Worm (Caenorhabditis elegans) whole organism, L4 larva: ENCODE data around the gene srh-219.

ENCODE experiments used
- Y48G9A.11 ChIP-seq: fragments of 200-800 bp; sonication (Bioruptor generic); IDR thresholded peaks from 2 replicates; pipeline ENCODE4 v1.3.6; 2022; ENCODE audit warnings: missing genetic modification reagents, missing genetic modification characterization, missing compliant biosample characterization
- ama-1 ChIP-seq: fragments of 150-350 bp; optimal IDR thresholded peaks from 2 replicates; lab custom pipeline; 2014; ENCODE audit warnings: inconsistent platforms, mixed read lengths
- ceh-82 ChIP-seq: sonication (generic microtip); optimal IDR thresholded peaks from 2 replicates; lab custom pipeline; 2017; ENCODE audit warnings: missing biosample characterization, missing genetic modification characterization
- egl-43 ChIP-seq: fragments of 200-800 bp; sonication (Bioruptor generic); IDR thresholded peaks from 2 replicates; pipeline ENCODE4 v1.3.6; 2022; ENCODE audit warnings: missing genetic modification reagents, missing genetic modification characterization, missing compliant biosample characterization
- lin-29 ChIP-seq: fragments of 200-800 bp; sonication (Bioruptor generic); IDR thresholded peaks from 2 replicates; pipeline ENCODE4 v1.3.6; 2022; ENCODE audit warnings: missing genetic modification reagents, missing genetic modification characterization, missing compliant biosample characterization
- mdt-29 ChIP-seq: fragments of 200-800 bp; sonication (Bioruptor generic); IDR thresholded peaks from 2 replicates; pipeline ENCODE4 v1.3.6; 2022; ENCODE audit warnings: missing genetic modification reagents, missing genetic modification characterization, missing compliant biosample characterization
- mep-1 ChIP-seq: fragments of 150-350 bp; sonication (generic microtip); optimal IDR thresholded peaks from 3 replicates; lab custom pipeline; 2014; ENCODE audit warnings: missing biosample characterization, missing genetic modification characterization
- nhr-28 ChIP-seq: fragments of 150-350 bp; optimal IDR thresholded peaks from 2 replicates; lab custom pipeline; 2014; ENCODE audit warnings: missing biosample characterization, missing genetic modification characterization
- nhr-76 ChIP-seq: fragments of 150-350 bp; optimal IDR thresholded peaks from 2 replicates; lab custom pipeline; 2014; ENCODE audit warnings: missing biosample characterization, missing genetic modification characterization
- tag-97 ChIP-seq: fragments of 200-800 bp; sonication (Bioruptor generic); IDR thresholded peaks from 2 replicates; pipeline ENCODE4 v1.3.6; 2022; ENCODE audit warnings: missing genetic modification characterization, missing compliant biosample characterization
- zag-1 ChIP-seq: fragments of 150-350 bp; optimal IDR thresholded peaks from 2 replicates; lab custom pipeline; 2014; ENCODE audit warnings: missing biosample characterization, missing genetic modification characterization

DNA sequence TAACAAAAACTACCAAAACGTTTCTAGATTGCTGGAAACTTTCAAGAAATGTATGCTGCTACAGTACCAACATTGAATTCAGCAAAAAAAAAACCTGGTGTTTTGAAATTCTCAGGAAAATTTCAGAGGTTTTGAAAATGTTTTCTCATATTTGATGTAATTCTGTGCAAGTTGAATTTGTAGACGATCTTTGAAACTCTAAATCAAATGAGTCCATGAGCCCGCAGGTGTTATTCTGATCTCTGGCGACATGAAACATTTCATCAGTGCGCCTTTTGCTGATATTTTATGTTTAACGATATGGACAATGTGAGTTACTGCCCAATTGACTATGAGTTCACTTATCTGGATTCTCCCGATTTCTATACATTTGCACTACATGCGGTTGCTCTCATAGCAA is 1.6 kb upstream of the srh-219 start, which contains the start of gene srh-218:
- TF ChIP-seq tag-97 (GFP tag; lab: Robert Waterston, UW) (no peak), nhr-76 (tag; lab: Kevin White, UChicago) (no peak), mdt-29 (GFP tag; lab: Robert Waterston, UW) (no peak), ceh-82 (tag; lab: Kevin White, UChicago) (no peak), zag-1 (no peak), ama-1 (lab: Kevin White, UChicago) (no peak), egl-43 (GFP tag; lab: Robert Waterston, UW) (no peak), mep-1 (tag; lab: Kevin White, UChicago) (no peak), lin-29 (GFP tag; lab: Robert Waterston, UW) (no peak), Y48G9A.11 (GFP tag; lab: Robert Waterston, UW) (no peak), nhr-28 (tag; lab: Kevin White, UChicago) (no peak)
